Fruit fly (Drosophila melanogaster) whole organism: Measurements from ENCODE around the gene CG13042.

Source experiments
- CG8478 ChIP-seq: fragments of >200 bp; optimal IDR thresholded peaks from 2 replicates; lab custom pipeline; 2018; ENCODE audit warnings: inconsistent platforms
- Dll ChIP-seq: fragments of >200 bp; optimal IDR thresholded peaks from 2 replicates; lab custom pipeline; 2017
- EcR ChIP-seq, 2 experiments: fragments of >200 bp; optimal IDR thresholded peaks; 2 replicates each; lab custom pipeline; 2017; ENCODE audit warnings: missing biosample characterization in 2 of 2, missing genetic modification characterization in 2 of 2, missing genetic modification reagents in 2 of 2
- pan ChIP-seq: fragments of >200 bp; optimal IDR thresholded peaks from 2 replicates; lab custom pipeline; 2017
- psq ChIP-seq: fragments of >200 bp; optimal IDR thresholded peaks from 2 replicates; lab custom pipeline; 2017
- usp ChIP-seq: fragments of >200 bp; optimal IDR thresholded peaks from 2 replicates; lab custom pipeline; 2017; ENCODE audit warnings: missing biosample characterization, missing genetic modification characterization, mixed read lengths

The CG13042 gene

dm6 chr3L:16337739-16338138, 29.5 kb upstream of the CG13042 start:
- no peak for TF ChIP-seq psq
- TF ChIP-seq EcR (GFP tag; optimal IDR thresholded peaks at IDR 0.05; lab: Kevin White, UChicago): no peak
- no peak for TF ChIP-seq Dll (lab: Kevin White, UChicago)
- TF ChIP-seq CG8478: no peak
- no peak for TF ChIP-seq pan (lab: Kevin White, UChicago)
- TF ChIP-seq usp (GFP tag; lab: Kevin White, UChicago): no peak

dm6 chr3L:16334876-16335275, 26.6 kb upstream of the CG13042 start:
- no peak for TF ChIP-seq Dll (lab: Kevin White, UChicago)

dm6 chr3L:16333013-16333412, 24.7 kb upstream of the CG13042 start, which contains the start of gene CG13056:
TSS of gene CG13056 (plus strand) at chr3L:16333313.
- no peak for TF ChIP-seq usp (GFP tag; lab: Kevin White, UChicago)
- no peak for TF ChIP-seq Dll (lab: Kevin White, UChicago)
- no peak for TF ChIP-seq psq
- no peak for TF ChIP-seq EcR (GFP tag; optimal IDR thresholded peaks at IDR 0.05; lab: Kevin White, UChicago)

dm6 chr3L:16331633-16332032, 23.4 kb upstream of the CG13042 start, which contains the start of gene retinin:
TSS of gene retinin (plus strand) at chr3L:16331933.
- TF ChIP-seq EcR (GFP tag; optimal IDR thresholded peaks at IDR 0.05; lab: Kevin White, UChicago): no peak
- no peak for TF ChIP-seq Dll (lab: Kevin White, UChicago)
- TF ChIP-seq psq: no peak
- no peak for TF ChIP-seq pan (lab: Kevin White, UChicago)
- TF ChIP-seq CG8478: no peak
- no peak for TF ChIP-seq usp (GFP tag; lab: Kevin White, UChicago)

- no peak for TF ChIP-seq pan (lab: Kevin White, UChicago)
- no peak for TF ChIP-seq Dll (lab: Kevin White, UChicago)
- TF ChIP-seq EcR (GFP tag; optimal IDR thresholded peaks at IDR 0.05; lab: Kevin White, UChicago): no peak
- no peak for TF ChIP-seq psq
- no peak for TF ChIP-seq usp (GFP tag; lab: Kevin White, UChicago)
- TF ChIP-seq CG8478: no peak
These were observed 22.5 kb upstream of the CG13042 start, which contains the start of gene CG33060 for dm6 chr3L:16330740-16331139. TSS of gene CG33060 (plus strand) at chr3L:16331040.

- TF ChIP-seq pan (lab: Kevin White, UChicago) (no peak), CG8478 (no peak), Dll (lab: Kevin White, UChicago) (no peak), psq (no peak)
These were observed 21.2 kb upstream of the CG13042 start, which contains the start of gene CG33061 for dm6 chr3L:16329495-16329894. TSS of gene CG33061 (plus strand) at chr3L:16329795.

- TF ChIP-seq usp (GFP tag; lab: Kevin White, UChicago): no peak
- TF ChIP-seq psq: no peak
- TF ChIP-seq CG8478: no peak
- TF ChIP-seq Dll (lab: Kevin White, UChicago): no peak
- TF ChIP-seq EcR (GFP tag; optimal IDR thresholded peaks at IDR 0.05; lab: Kevin White, UChicago): no peak
- no peak for TF ChIP-seq pan (lab: Kevin White, UChicago)
These were observed 20.1 kb upstream of the CG13042 start, which contains the start of gene CG13058 for dm6 chr3L:16328207-16328891. TSS of gene CG13058 (plus strand) at chr3L:16328841.

- no peak for TF ChIP-seq pan (lab: Kevin White, UChicago)
- no peak for TF ChIP-seq Dll (lab: Kevin White, UChicago)
- no peak for TF ChIP-seq EcR (GFP tag; optimal IDR thresholded peaks at IDR 0.05; lab: Kevin White, UChicago)
These were observed 19.5 kb upstream of the CG13042 start, which contains the start of gene CG13038 for dm6 chr3L:16327776-16328175. TSS of gene CG13038 (minus strand) at chr3L:16327893.

dm6 chr3L:16326657-16327056, 18.4 kb upstream of the CG13042 start, which contains the start of the genes CG13040 and CG13039:
TSS of gene CG13040 (minus strand) at chr3L:16326757.
TSS of gene CG13039 (minus strand) at chr3L:16326762.
- no peak for TF ChIP-seq EcR (GFP tag; optimal IDR thresholded peaks at IDR 0.05; lab: Kevin White, UChicago)
- TF ChIP-seq Dll (lab: Kevin White, UChicago): no peak
- no peak for TF ChIP-seq pan (lab: Kevin White, UChicago)
- TF ChIP-seq psq: no peak
- TF ChIP-seq usp (GFP tag; lab: Kevin White, UChicago): no peak
- TF ChIP-seq CG8478: no peak

- TF ChIP-seq CG8478 (no peak), EcR (GFP tag; optimal IDR thresholded peaks at IDR 0.05; lab: Kevin White, UChicago) (no peak), pan (lab: Kevin White, UChicago) (no peak), Dll (lab: Kevin White, UChicago) (no peak), usp (GFP tag; lab: Kevin White, UChicago) (no peak), psq (no peak)
These were observed 15.1 kb upstream of the CG13042 start, which contains the start of gene CG13059 for dm6 chr3L:16323372-16323771. TSS of gene CG13059 (plus strand) at chr3L:16323672.

- TF ChIP-seq EcR (GFP tag; optimal IDR thresholded peaks at IDR 0.05; lab: Kevin White, UChicago) (no peak), usp (GFP tag; lab: Kevin White, UChicago) (no peak), pan (lab: Kevin White, UChicago) (no peak), Dll (lab: Kevin White, UChicago) (no peak), psq (no peak), CG8478 (no peak)
These were observed 12.9 kb upstream of the CG13042 start, which contains the start of gene CG42718 for dm6 chr3L:16321172-16321571. TSS of gene CG42718 (minus strand) at chr3L:16321272.

dm6 chr3L:16319399-16319906, 11.2 kb upstream of the CG13042 start, which contains the start of the genes CG13041 and CG13060:
TSS of gene CG13041 (minus strand) at chr3L:16319526.
TSS of gene CG13060 (plus strand) at chr3L:16319856.
- TF ChIP-seq Dll (lab: Kevin White, UChicago) (no peak), psq (no peak), EcR (GFP tag; optimal IDR thresholded peaks at IDR 0.05; lab: Kevin White, UChicago) (no peak), pan (lab: Kevin White, UChicago) (no peak), CG8478 (no peak), usp (GFP tag; lab: Kevin White, UChicago) (no peak)
